Worm (Caenorhabditis elegans): Measurements from ENCODE around the gene str-163.

DNA sequence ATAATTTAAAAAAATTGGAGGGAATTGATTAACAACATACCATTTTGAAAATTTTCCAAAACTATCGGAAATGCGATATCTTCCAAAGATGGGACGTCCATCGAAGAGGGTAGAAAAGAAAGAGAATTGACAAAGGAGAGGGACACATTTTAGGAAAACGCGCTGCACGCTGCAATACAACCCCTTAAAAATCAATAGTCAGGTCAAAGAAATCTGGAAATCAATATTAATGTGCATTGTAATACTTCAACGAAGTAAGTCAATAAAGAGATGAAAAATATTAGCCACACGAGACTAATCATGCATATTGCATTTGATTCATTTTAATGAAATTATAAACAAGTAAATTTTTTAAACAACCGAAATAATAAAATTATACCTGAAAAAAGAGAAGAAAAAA is 15.4 kb downstream of the str-163 start, which contains the start of gene Y9C9A.13:
- TF ChIP-seq hmg-4 (GFP tag; optimal IDR thresholded peaks at IDR 0.05) (no peak), tbx-11 (GFP tag; IDR thresholded peaks at IDR 0.05) (no peak), ama-1 (optimal IDR thresholded peaks at IDR 0.05) (no peak), F13C5.2 (tag; optimal IDR thresholded peaks at IDR 0.05) (no peak), ceh-13 (GFP tag; optimal IDR thresholded peaks at IDR 0.05) (no peak), tbx-37 (GFP tag; conservative IDR thresholded peaks at IDR 0.05) (no peak), tra-4 (tag; optimal IDR thresholded peaks at IDR 0.05) (no peak), B0310.2 (tag; optimal IDR thresholded peaks at IDR 0.05) (no peak), sea-1 (GFP tag; conservative IDR thresholded peaks at IDR 0.05) (no peak)

Measured in whole organism, early embryonic.